Fruit fly (Drosophila melanogaster): ENCODE measurements around the gene CG11384.

CG11384 gene

dm6 chrX:1175993-1176392 lies at the start of gene CG11384:
TSS of gene CG11384 (minus strand) at chrX:1176035.
- TF ChIP-seq insv (optimal IDR thresholded peaks at IDR 0.05) = no peak

DNA sequence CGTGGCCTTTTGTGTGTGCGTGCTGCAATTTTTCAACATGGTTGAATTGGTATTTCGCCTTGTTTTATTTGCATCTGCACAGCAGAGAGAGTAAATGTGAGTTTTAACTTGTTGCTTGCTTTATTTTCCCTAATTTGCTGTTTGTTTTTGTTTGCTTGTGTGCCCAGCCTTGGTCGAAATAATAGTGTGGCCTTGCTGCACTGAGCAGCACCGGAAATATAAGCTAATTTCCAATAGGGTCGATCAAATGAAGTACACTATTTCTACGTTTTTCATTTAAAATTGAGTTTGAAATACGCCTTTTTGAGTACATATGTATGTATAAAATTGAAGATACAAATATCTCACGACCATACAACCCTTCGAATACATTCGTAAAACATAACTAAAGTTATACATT lies 40.8 kb upstream of the CG11384 start:
- TF ChIP-seq Myc (optimal IDR thresholded peaks at IDR 0.05) = no peak

DNA sequence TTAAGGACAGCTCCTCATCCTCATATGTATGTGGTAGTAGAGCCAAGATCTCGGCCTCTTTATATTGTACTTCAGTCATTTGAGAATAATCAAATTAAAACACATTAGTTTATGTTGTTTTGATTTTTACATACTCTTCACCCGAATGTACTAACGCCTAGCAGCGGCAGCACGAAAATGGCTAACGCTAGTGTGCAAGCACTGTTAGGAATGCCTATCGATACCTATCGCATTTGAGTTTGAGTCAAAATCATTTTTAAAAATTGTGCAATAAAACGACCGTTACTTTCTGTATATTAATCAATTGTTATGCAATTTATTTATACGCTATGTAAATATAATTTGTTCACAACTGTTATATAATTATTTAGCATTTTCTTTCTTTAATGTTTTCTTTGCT lies 39.2 kb upstream of the CG11384 start, which contains the start of gene CG11398:
CG11398 (minus strand) TSS at position 157 of the 400 bp plus-strand sequence.
- TF ChIP-seq Sin3A (optimal IDR thresholded peaks at IDR 0.05) = no peak
- TF ChIP-seq h (optimal IDR thresholded peaks at IDR 0.05) = no peak
- TF ChIP-seq Myc (optimal IDR thresholded peaks at IDR 0.05) = no peak
- TF ChIP-seq psq (optimal IDR thresholded peaks at IDR 0.05) = no peak
- no peak for TF ChIP-seq insv (optimal IDR thresholded peaks at IDR 0.05)
- no peak for TF ChIP-seq ttk (optimal IDR thresholded peaks at IDR 0.05)

- no peak for TF ChIP-seq Myc (optimal IDR thresholded peaks at IDR 0.05)
- TF ChIP-seq Sin3A (optimal IDR thresholded peaks at IDR 0.05) = no peak
- TF ChIP-seq insv (optimal IDR thresholded peaks at IDR 0.05) = no peak
- no peak for TF ChIP-seq ttk (optimal IDR thresholded peaks at IDR 0.05)
- TF ChIP-seq psq (optimal IDR thresholded peaks at IDR 0.05) = no peak
- TF ChIP-seq h (optimal IDR thresholded peaks at IDR 0.05) = no peak
These were observed 33.6 kb upstream of the CG11384 start, which contains the start of gene CG11382 for dm6 chrX:1209251-1210020. TSS of gene CG11382 (plus strand) at chrX:1209970.

dm6 chrX:1206437-1206836 lies 30.6 kb upstream of the CG11384 start, which contains the start of gene CG14624:
TSS of gene CG14624 (plus strand) at chrX:1206737.
- TF ChIP-seq Sin3A (optimal IDR thresholded peaks at IDR 0.05) = no peak

DNA sequence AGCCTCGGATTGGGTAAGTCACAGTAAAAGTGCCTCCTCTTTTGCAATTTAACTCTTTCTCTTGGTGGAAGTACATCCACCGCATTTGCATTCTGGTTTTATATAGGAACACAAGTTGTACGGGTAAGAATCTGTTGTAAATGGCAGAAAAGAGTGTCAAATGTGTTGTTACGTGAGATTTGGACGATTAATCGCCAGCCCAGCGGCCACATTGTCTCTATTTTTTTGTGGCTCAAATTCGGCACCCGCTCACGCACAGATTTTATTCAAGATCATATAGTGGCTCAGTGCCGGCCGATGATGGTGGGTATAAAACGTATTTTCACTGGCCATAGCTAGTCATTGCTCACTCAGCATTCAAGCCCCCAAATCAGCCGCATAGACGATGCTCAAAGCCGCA lies 27.6 kb upstream of the CG11384 start, which contains the start of gene CG11381:
CG11381 (plus strand) TSS at position 301 of the 400 bp plus-strand sequence.
- TF ChIP-seq Sin3A (optimal IDR thresholded peaks at IDR 0.05) (no peak), insv (optimal IDR thresholded peaks at IDR 0.05) (no peak), Myc (optimal IDR thresholded peaks at IDR 0.05) (no peak), h (optimal IDR thresholded peaks at IDR 0.05) (no peak), ttk (optimal IDR thresholded peaks at IDR 0.05) (no peak), psq (optimal IDR thresholded peaks at IDR 0.05) (no peak)

DNA sequence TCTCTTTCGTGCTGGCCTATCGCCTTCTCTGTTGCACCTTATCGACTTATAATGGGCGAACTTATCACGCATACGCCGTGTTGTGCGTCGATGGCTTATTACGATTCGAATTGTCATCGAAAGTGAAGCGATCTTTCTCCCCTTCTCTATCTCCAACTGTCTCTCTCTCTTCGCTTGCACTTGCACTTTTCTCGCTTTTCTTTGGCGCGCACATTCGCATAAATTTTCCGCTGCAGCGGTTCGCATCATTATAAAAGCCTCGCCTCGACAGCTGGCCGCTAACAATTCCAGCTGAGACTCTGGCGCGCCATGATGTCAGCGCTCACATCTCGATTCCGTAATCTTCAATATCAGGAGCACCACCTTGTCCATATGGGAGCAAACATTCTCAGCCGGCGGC lies 23.4 kb upstream of the CG11384 start, which contains the start of gene CG14625:
CG14625 (plus strand) TSS at position 301 of the 400 bp plus-strand sequence.
- TF ChIP-seq psq (optimal IDR thresholded peaks at IDR 0.05) (no peak), Sin3A (optimal IDR thresholded peaks at IDR 0.05) (no peak), Myc (optimal IDR thresholded peaks at IDR 0.05) (no peak), h (optimal IDR thresholded peaks at IDR 0.05) (no peak)

DNA sequence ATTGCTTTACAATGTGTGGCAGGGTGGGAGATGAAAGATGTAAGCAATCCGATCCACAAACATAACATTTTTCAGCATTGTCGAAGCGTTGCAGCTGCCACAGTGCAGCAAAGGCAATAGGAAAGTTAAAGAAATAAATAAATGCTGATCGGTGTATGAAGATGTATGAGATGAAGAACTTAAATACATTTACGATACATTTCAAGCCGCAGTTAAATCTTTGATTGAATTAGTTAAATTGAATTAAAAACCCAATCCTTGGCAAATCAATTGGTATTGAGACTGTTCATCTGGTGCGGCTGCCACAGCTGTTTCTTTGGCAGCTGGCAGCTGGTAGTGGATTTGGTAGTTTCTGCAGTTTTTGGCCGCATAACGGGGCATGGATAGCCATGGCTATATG lies 22.0 kb upstream of the CG11384 start:
- TF ChIP-seq ttk (optimal IDR thresholded peaks at IDR 0.05) (no peak), Sin3A (optimal IDR thresholded peaks at IDR 0.05) (no peak), Myc (optimal IDR thresholded peaks at IDR 0.05) (no peak), psq (optimal IDR thresholded peaks at IDR 0.05) (no peak), h (optimal IDR thresholded peaks at IDR 0.05) (no peak), insv (optimal IDR thresholded peaks at IDR 0.05) (no peak)

- TF ChIP-seq psq (optimal IDR thresholded peaks at IDR 0.05) (no peak), h (optimal IDR thresholded peaks at IDR 0.05) (no peak), insv (optimal IDR thresholded peaks at IDR 0.05) (no peak), Sin3A (optimal IDR thresholded peaks at IDR 0.05) (no peak), Myc (optimal IDR thresholded peaks at IDR 0.05) (no peak), ttk (optimal IDR thresholded peaks at IDR 0.05) (no peak)
These were observed 15.2 kb upstream of the CG11384 start, which contains the start of gene CG11380 for dm6 chrX:1191008-1191407. TSS of gene CG11380 (plus strand) at chrX:1191308.

DNA sequence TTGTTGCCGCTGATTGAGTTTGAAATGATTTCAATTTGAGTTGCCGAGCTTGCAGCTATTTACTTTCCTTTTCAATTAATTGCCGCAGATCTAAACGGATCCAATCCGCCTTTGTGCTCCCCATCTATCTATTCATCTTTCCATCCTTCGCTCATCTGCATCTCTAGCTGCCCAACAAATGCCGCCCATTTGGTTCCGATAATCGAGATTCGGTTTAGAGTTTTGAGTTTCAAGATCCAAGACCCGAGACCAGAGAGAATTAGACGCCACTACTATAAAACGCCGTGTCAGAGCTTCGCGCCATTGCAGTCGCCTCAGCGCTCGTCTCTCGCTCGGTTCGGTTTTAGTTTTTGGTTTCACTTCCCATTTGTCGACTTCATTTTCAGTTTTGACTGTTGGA lies 8.6 kb upstream of the CG11384 start, which contains the start of gene CG14626:
CG14626 (plus strand) TSS at position 301 of the 400 bp plus-strand sequence.
- TF ChIP-seq h (optimal IDR thresholded peaks at IDR 0.05) (no peak), Myc (optimal IDR thresholded peaks at IDR 0.05) (no peak), Sin3A (optimal IDR thresholded peaks at IDR 0.05) (no peak), insv (optimal IDR thresholded peaks at IDR 0.05) (no peak), psq (optimal IDR thresholded peaks at IDR 0.05) (no peak), ttk (optimal IDR thresholded peaks at IDR 0.05) (no peak)

DNA sequence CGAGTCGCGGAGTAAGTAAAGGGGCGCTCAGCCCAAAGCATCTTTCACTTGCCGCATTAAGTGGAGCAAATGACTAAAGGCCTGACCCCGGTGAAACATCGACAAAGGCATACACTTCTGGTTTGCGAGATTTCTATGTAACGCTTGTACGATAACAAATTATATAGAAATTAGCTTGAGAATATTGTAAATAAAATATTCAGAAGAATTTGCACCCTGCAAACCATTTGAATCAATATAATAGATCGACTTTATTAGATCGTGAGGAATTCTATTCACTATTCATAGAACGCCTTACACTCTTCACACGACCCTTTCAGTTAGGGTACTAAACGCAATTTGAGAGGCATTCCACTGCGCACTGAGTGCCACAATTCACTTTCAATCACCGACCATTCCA lies 7.9 kb upstream of the CG11384 start:
- TF ChIP-seq ttk (optimal IDR thresholded peaks at IDR 0.05) (no peak), Sin3A (optimal IDR thresholded peaks at IDR 0.05) (no peak), h (optimal IDR thresholded peaks at IDR 0.05) (no peak)

dm6 chrX:1181320-1181719 lies 5.5 kb upstream of the CG11384 start, which contains the start of gene CG14627:
TSS of gene CG14627 (plus strand) at chrX:1181620.
- TF ChIP-seq psq (optimal IDR thresholded peaks at IDR 0.05) (no peak), Sin3A (optimal IDR thresholded peaks at IDR 0.05) (no peak), insv (optimal IDR thresholded peaks at IDR 0.05) (no peak)

dm6 chrX:1180865-1181264 lies 5.0 kb upstream of the CG11384 start:
- TF ChIP-seq Myc (optimal IDR thresholded peaks at IDR 0.05) (no peak), insv (optimal IDR thresholded peaks at IDR 0.05) (no peak), Sin3A (optimal IDR thresholded peaks at IDR 0.05) (no peak), psq (optimal IDR thresholded peaks at IDR 0.05) (no peak), ttk (optimal IDR thresholded peaks at IDR 0.05) (no peak), h (optimal IDR thresholded peaks at IDR 0.05) (no peak)
